Fruit fly (Drosophila melanogaster) whole organism, embryonic: ENCODE results near the gene CG14000.

Experiments used
- Awh ChIP-seq: fragments of 200-800 bp; sonication (Bioruptor generic); IDR thresholded peaks from 2 replicates; pipeline ENCODE4, ENCODE4 v1.3.6; 2022; ENCODE audit warnings: missing biosample characterization, missing genetic modification characterization
- Bteb2 ChIP-seq: fragments of 200-800 bp; sonication (Bioruptor generic); optimal IDR thresholded peaks from 2 replicates; lab custom pipeline; 2016; ENCODE audit warnings: missing biosample characterization, missing genetic modification characterization
- CG10267 ChIP-seq: fragments of 200-800 bp; sonication (Bioruptor generic); optimal IDR thresholded peaks from 2 replicates; lab custom pipeline; 2018; ENCODE audit warnings: missing biosample characterization, mild to moderate bottlenecking, missing genetic modification characterization, moderate library complexity
- CG10321 ChIP-seq: fragments of 200-800 bp; sonication (Bioruptor generic); IDR thresholded peaks from 2 replicates; pipeline ENCODE4 v1.3.6; 2022; ENCODE audit warnings: missing biosample characterization, missing genetic modification characterization
- CG11093 ChIP-seq: fragments of 200-800 bp; sonication (Bioruptor generic); IDR thresholded peaks from 3 replicates; pipeline ENCODE4 v1.3.6; 2022; ENCODE audit warnings: missing biosample characterization, missing genetic modification characterization
- CG11560 ChIP-seq: fragments of 200-800 bp; sonication (Bioruptor generic); IDR thresholded peaks from 3 replicates; pipeline ENCODE4 v1.3.6; 2022; ENCODE audit warnings: missing biosample characterization, missing genetic modification characterization
- CG11723 ChIP-seq: fragments of 200-800 bp; sonication (Bioruptor generic); optimal IDR thresholded peaks from 2 replicates; lab custom pipeline; 2017; ENCODE audit warnings: missing biosample characterization, mild to moderate bottlenecking, missing genetic modification characterization
- CG12744 ChIP-seq: fragments of 200-800 bp; sonication (Bioruptor generic); optimal IDR thresholded peaks from 2 replicates; lab custom pipeline; 2016; ENCODE audit warnings: missing biosample characterization, missing genetic modification characterization
- CG14014 ChIP-seq: fragments of 200-800 bp; sonication (Bioruptor generic); IDR thresholded peaks from 2 replicates; pipeline ENCODE4 v1.3.6; 2022; ENCODE audit warnings: missing biosample characterization, missing genetic modification characterization
- CG16813 ChIP-seq: fragments of 200-800 bp; sonication (Bioruptor generic); IDR thresholded peaks from 3 replicates; pipeline ENCODE4 v1.3.6; 2022; ENCODE audit warnings: missing biosample characterization, missing genetic modification characterization; ENCODE audit not compliant: partially characterized antibody
- CG17568 ChIP-seq: fragments of 200-800 bp; sonication (Bioruptor generic); optimal IDR thresholded peaks from 2 replicates; lab custom pipeline; 2018; ENCODE audit warnings: missing biosample characterization, mild to moderate bottlenecking, missing genetic modification characterization, moderate library complexity
- CG17912 ChIP-seq: fragments of 200-800 bp; sonication (Bioruptor generic); optimal IDR thresholded peaks from 2 replicates; lab custom pipeline; 2018; ENCODE audit warnings: missing biosample characterization, mild to moderate bottlenecking, missing genetic modification characterization
- CG32772 ChIP-seq: fragments of 200-800 bp; sonication (Bioruptor generic); IDR thresholded peaks from 2 replicates; pipeline ENCODE4 v1.3.6; 2022; ENCODE audit warnings: missing biosample characterization, missing genetic modification characterization
- CG33557 ChIP-seq: fragments of 200-800 bp; sonication (Bioruptor generic); optimal IDR thresholded peaks from 2 replicates; lab custom pipeline; 2019; ENCODE audit warnings: missing biosample characterization, mild to moderate bottlenecking, missing genetic modification characterization, moderate library complexity
- CG34376 ChIP-seq: fragments of 200-800 bp; sonication (Bioruptor generic); optimal IDR thresholded peaks from 2 replicates; lab custom pipeline; 2018; ENCODE audit warnings: missing biosample characterization, mild to moderate bottlenecking, missing genetic modification characterization
- CG3995 ChIP-seq: fragments of 200-800 bp; sonication (Bioruptor generic); optimal IDR thresholded peaks from 3 replicates; lab custom pipeline; 2016; ENCODE audit warnings: missing biosample characterization, missing genetic modification characterization
- CG4328 ChIP-seq: fragments of 200-800 bp; sonication (Bioruptor generic); optimal IDR thresholded peaks from 3 replicates; lab custom pipeline; 2017; ENCODE audit warnings: missing biosample characterization, missing genetic modification reagents, missing genetic modification characterization
- CG4854 ChIP-seq: fragments of 200-800 bp; sonication (Bioruptor generic); optimal IDR thresholded peaks from 2 replicates; lab custom pipeline; 2016; ENCODE audit warnings: missing biosample characterization, missing genetic modification characterization, inconsistent platforms
- CG7745 ChIP-seq: fragments of 200-800 bp; sonication (Bioruptor generic); optimal IDR thresholded peaks from 2 replicates; lab custom pipeline; 2018; ENCODE audit warnings: missing biosample characterization, mild to moderate bottlenecking, missing genetic modification characterization, moderate library complexity
- Camta ChIP-seq: fragments of 200-800 bp; sonication (Bioruptor generic); optimal IDR thresholded peaks from 2 replicates; lab custom pipeline; 2016; ENCODE audit warnings: missing biosample characterization, missing genetic modification characterization
- E2f2 ChIP-seq: fragments of 200-800 bp; sonication (Bioruptor generic); IDR thresholded peaks from 2 replicates; pipeline ENCODE4 v1.3.6; 2022; ENCODE audit warnings: missing biosample characterization, missing genetic modification characterization
- Hmx ChIP-seq: fragments of 200-800 bp; sonication (Bioruptor generic); optimal IDR thresholded peaks from 2 replicates; lab custom pipeline; 2016; ENCODE audit warnings: missing biosample characterization, missing genetic modification characterization
- Meics ChIP-seq: fragments of 200-800 bp; sonication (Bioruptor generic); optimal IDR thresholded peaks from 2 replicates; lab custom pipeline; 2017; ENCODE audit warnings: missing biosample characterization, mild to moderate bottlenecking, missing genetic modification characterization
- Nf-YA ChIP-seq: fragments of 200-800 bp; sonication (Bioruptor generic); IDR thresholded peaks from 2 replicates; pipeline ENCODE4 v1.3.6; 2022; ENCODE audit warnings: missing biosample characterization, missing genetic modification characterization
- NfI ChIP-seq: fragments of 200-800 bp; sonication (Bioruptor generic); optimal IDR thresholded peaks from 3 replicates; lab custom pipeline; 2018; ENCODE audit warnings: missing biosample characterization, mild to moderate bottlenecking, missing genetic modification characterization, moderate library complexity
- Sox100B ChIP-seq: fragments of 200-800 bp; sonication (Bioruptor generic); optimal IDR thresholded peaks from 3 replicates; lab custom pipeline; 2018; ENCODE audit warnings: missing biosample characterization, mild to moderate bottlenecking, missing genetic modification characterization
- Trl ChIP-seq, 3 experiments: fragments of >200 bp in 2 of 3; fragments of 200-800 bp in 1 of 3; sonication (Bioruptor generic) in 1 of 3; optimal IDR thresholded peaks; 2 replicates in 1 of 3; 3 replicates in 2 of 3; lab custom pipeline; 2016 to 2017; ENCODE audit warnings: missing biosample characterization in 1 of 3, missing genetic modification characterization in 1 of 3
- Usf ChIP-seq: fragments of 200-800 bp; sonication (Bioruptor generic); optimal IDR thresholded peaks from 2 replicates; lab custom pipeline; 2017; ENCODE audit warnings: missing genotype, missing biosample characterization, missing genetic modification characterization
- Xbp1 ChIP-seq: fragments of 200-800 bp; sonication (Bioruptor generic); optimal IDR thresholded peaks from 3 replicates; lab custom pipeline; 2016; ENCODE audit warnings: missing biosample characterization, mild to moderate bottlenecking, missing genetic modification characterization
- bigmax ChIP-seq: fragments of 200-800 bp; sonication (Bioruptor generic); optimal IDR thresholded peaks from 2 replicates; lab custom pipeline; 2018; ENCODE audit warnings: missing biosample characterization, mild to moderate bottlenecking, missing genetic modification characterization
- cad ChIP-seq: fragments of >200 bp; optimal IDR thresholded peaks from 2 replicates; lab custom pipeline; 2017; ENCODE audit warnings: missing biosample characterization, missing genetic modification characterization
- croc ChIP-seq: fragments of 200-800 bp; sonication (Bioruptor generic); conservative IDR thresholded peaks from 3 replicates; pipeline ENCODE4 v1.3.6; 2022; ENCODE audit warnings: missing biosample characterization, missing genetic modification characterization
- gcm2 ChIP-seq: fragments of 200-800 bp; sonication (Bioruptor generic); optimal IDR thresholded peaks from 2 replicates; lab custom pipeline; 2016; ENCODE audit warnings: missing biosample characterization, missing genetic modification characterization
- grau ChIP-seq: fragments of 200-800 bp; optimal IDR thresholded peaks from 3 replicates; lab custom pipeline; 2019; ENCODE audit warnings: missing biosample characterization, mild to moderate bottlenecking, missing genetic modification characterization, moderate library complexity
- h ChIP-seq: fragments of >200 bp; optimal IDR thresholded peaks from 2 replicates; lab custom pipeline; 2017
- her ChIP-seq: fragments of 200-800 bp; sonication (Bioruptor generic); optimal IDR thresholded peaks from 2 replicates; lab custom pipeline; 2016; ENCODE audit warnings: missing biosample characterization, missing genetic modification characterization
- luna ChIP-seq: fragments of 200-800 bp; sonication (Bioruptor generic); optimal IDR thresholded peaks from 2 replicates; lab custom pipeline; 2016; ENCODE audit warnings: missing biosample characterization, missing genetic modification characterization
- maf-S ChIP-seq: fragments of 200-800 bp; sonication (Bioruptor generic); optimal IDR thresholded peaks from 2 replicates; lab custom pipeline; 2016; ENCODE audit warnings: missing biosample characterization, missing genetic modification characterization
- nau ChIP-seq: fragments of 200-800 bp; sonication (Bioruptor generic); optimal IDR thresholded peaks from 3 replicates; lab custom pipeline; 2017; ENCODE audit warnings: missing biosample characterization, mild to moderate bottlenecking, missing genetic modification characterization, missing genetic modification reagents
- pfk ChIP-seq: fragments of 200-800 bp; sonication (Bioruptor generic); optimal IDR thresholded peaks from 2 replicates; lab custom pipeline; 2018; ENCODE audit warnings: missing biosample characterization, mild to moderate bottlenecking, missing genetic modification characterization, moderate library complexity
- repo ChIP-seq: fragments of 200-800 bp; sonication (Bioruptor generic); optimal IDR thresholded peaks from 2 replicates; lab custom pipeline; 2016; ENCODE audit warnings: missing biosample characterization, missing genetic modification characterization
- run ChIP-seq: fragments of 200-800 bp; sonication (Bioruptor generic); optimal IDR thresholded peaks from 3 replicates; lab custom pipeline; 2018; ENCODE audit warnings: missing biosample characterization, mild to moderate bottlenecking, missing genetic modification characterization
- sd ChIP-seq: fragments of 200-800 bp; sonication (Bioruptor generic); optimal IDR thresholded peaks from 3 replicates; lab custom pipeline; 2018; ENCODE audit warnings: missing biosample characterization, mild to moderate bottlenecking, missing genetic modification characterization, moderate library complexity
- sisA ChIP-seq: fragments of 200-800 bp; sonication (Bioruptor generic); IDR thresholded peaks from 2 replicates; pipeline ENCODE4 v1.3.6; 2022; ENCODE audit warnings: missing biosample characterization, missing genetic modification characterization
- sr ChIP-seq: fragments of 200-800 bp; sonication (Bioruptor generic); IDR thresholded peaks from 3 replicates; pipeline ENCODE4 v1.3.6; 2022; ENCODE audit warnings: missing biosample characterization, missing genetic modification characterization
- ssp ChIP-seq: fragments of 200-800 bp; sonication (Bioruptor generic); IDR thresholded peaks from 2 replicates; pipeline ENCODE4 v1.3.6; 2022; ENCODE audit warnings: missing biosample characterization, missing genetic modification characterization
- vnd ChIP-seq: fragments of 200-800 bp; sonication (Bioruptor generic); IDR thresholded peaks from 3 replicates; pipeline ENCODE4 v1.3.6; 2022; ENCODE audit warnings: missing biosample characterization, missing genetic modification characterization; ENCODE audit not compliant: partially characterized antibody
- z ChIP-seq: fragments of 200-800 bp; sonication (Bioruptor generic); IDR thresholded peaks from 3 replicates; pipeline ENCODE4 v1.3.6; 2022; ENCODE audit warnings: missing biosample characterization, missing genetic modification characterization
- zen ChIP-seq: fragments of 200-800 bp; sonication (Bioruptor generic); optimal IDR thresholded peaks from 3 replicates; lab custom pipeline; 2018; ENCODE audit warnings: missing biosample characterization, mild to moderate bottlenecking, missing genetic modification characterization, moderate library complexity

CG14000 gene

DNA sequence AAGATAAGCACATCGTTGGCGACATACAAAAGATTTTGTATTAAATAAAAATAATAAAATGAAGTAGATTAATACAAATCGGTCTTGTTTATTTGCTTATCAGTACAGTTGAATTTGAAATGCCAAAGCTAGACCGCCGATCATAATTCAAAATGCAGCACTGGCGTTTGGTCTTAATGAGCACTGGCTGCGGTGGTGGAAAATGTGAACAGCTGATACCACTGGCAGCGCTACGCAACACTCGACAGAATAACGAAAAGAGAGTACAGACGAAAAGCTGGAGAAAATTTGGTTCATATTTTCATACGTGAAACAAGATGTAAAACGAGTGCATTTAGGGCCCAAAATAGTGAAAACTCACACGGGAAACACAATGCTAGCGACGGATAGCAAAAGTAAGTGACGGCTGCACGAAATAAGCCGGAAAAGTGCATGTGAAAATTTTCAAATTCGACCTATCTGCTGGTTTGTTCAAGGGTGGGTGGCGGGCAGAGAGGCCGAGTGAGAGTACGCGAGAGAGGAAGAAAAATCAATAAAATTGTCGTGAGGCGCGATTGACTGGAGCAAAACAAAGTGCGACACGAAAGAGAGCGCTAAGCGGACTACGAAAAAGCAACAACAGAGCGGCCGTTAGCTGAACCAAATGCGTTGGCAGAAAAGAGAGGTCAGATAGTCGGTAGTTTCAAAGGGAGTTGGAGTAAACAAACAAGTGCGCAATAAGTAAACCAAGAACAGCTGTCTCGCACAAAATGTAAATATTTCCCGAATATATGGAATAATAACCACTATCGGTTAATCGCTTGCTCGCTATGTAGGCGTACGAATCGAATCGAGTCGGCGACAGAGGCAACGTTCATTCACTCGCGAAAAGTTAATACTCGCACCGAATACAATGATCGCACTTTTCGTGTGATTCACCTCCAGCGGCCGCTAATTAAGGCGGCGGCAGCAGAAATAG is 2.9 kb downstream of the CG14000 start, which contains the start of gene bchs (continued):
- TF ChIP-seq CG11560 (tag; lab: Robert Waterston, UW) (no peak), CG34376 (peak; percentile 93), CG33557 (peak; percentile 84), croc (GFP tag; lab: Robert Waterston, UW) (peak; percentile 27; the same call in 1 of the 3 replicates), sr (GFP tag; lab: Robert Waterston, UW) (peak; percentile 91), sisA (GFP tag; lab: Robert Waterston, UW) (no peak), run (tag; lab: Kevin White, UChicago) (peak; percentile 80), nau (GFP tag; lab: Kevin White, UChicago) (no peak), her (GFP tag; lab: Kevin White, UChicago) (peak; percentile 90), CG14014 (GFP tag; lab: Robert Waterston, UW) (peak; percentile 76; the same call in 1 of the 2 replicates), CG4854 (GFP tag; lab: Kevin White, UChicago) (no peak), h (lab: Kevin White, UChicago) (no peak), CG16813 (peak; percentile 27; the same call in 1 of the 3 replicates), Hmx (GFP tag; lab: Kevin White, UChicago) (no peak), cad (GFP tag; lab: Kevin White, UChicago) (no peak), Sox100B (no peak), CG12744 (GFP tag; lab: Kevin White, UChicago) (peak; percentile 75), CG11093 (GFP tag; lab: Robert Waterston, UW) (peak; percentile 54; the same call in 1 of the 3 replicates), vnd (no peak), gcm2 (GFP tag; lab: Kevin White, UChicago) (peak; percentile 57), CG7745 (tag; lab: Kevin White, UChicago) (peak; percentile 75), CG17568 (GFP tag; lab: Kevin White, UChicago) (no peak), CG17912 (GFP tag; lab: Kevin White, UChicago) (peak; percentile 92), Trl (optimal IDR thresholded peaks at IDR 0.05; lab: Kevin White, UChicago) (peak; percentile 89 to 97), Trl (GFP tag; optimal IDR thresholded peaks at IDR 0.05; lab: Kevin White, UChicago) (peak; percentile 89), CG10267 (tag; lab: Kevin White, UChicago) (peak; percentile 97), E2f2 (GFP tag; lab: Robert Waterston, UW) (peak; percentile 97), maf-S (GFP tag; lab: Kevin White, UChicago) (peak; percentile 87), pfk (GFP tag; lab: Kevin White, UChicago) (peak; percentile 78), Awh (GFP tag; lab: Robert Waterston, UW) (peak; percentile 96), CG10321 (peak; percentile 66), CG32772 (GFP tag; lab: Robert Waterston, UW) (no peak), repo (GFP tag; lab: Kevin White, UChicago) (peak; percentile 71), Meics (GFP tag; lab: Kevin White, UChicago) (peak; percentile 88), CG11723 (GFP tag; lab: Kevin White, UChicago) (peak; percentile 92), CG4328 (GFP tag; lab: Kevin White, UChicago) (peak; percentile 93), zen (peak; percentile 21), z (GFP tag; lab: Robert Waterston, UW) (peak; percentile 79), ssp (GFP tag; lab: Robert Waterston, UW) (no peak), sd (tag; lab: Kevin White, UChicago) (peak; percentile 87), luna (GFP tag; lab: Kevin White, UChicago) (peak; percentile 78), Bteb2 (GFP tag; lab: Kevin White, UChicago) (peak; percentile 79), NfI (GFP tag; lab: Kevin White, UChicago) (peak; percentile 82), Camta (GFP tag; lab: Kevin White, UChicago) (peak; percentile 82), grau (tag; lab: Kevin White, UChicago) (peak; percentile 17), bigmax (GFP tag; lab: Kevin White, UChicago) (peak; percentile 77), Xbp1 (GFP tag; lab: Kevin White, UChicago) (peak; percentile 37), Usf (GFP tag; lab: Kevin White, UChicago) (no peak), CG3995 (no peak), Nf-YA (peak; percentile 90)
